Worm (Caenorhabditis elegans) whole organism, L2 larva: ENCODE results near the gene mbk-1.

ENCODE experiments used
- C34F6.9 ChIP-seq: fragments of 150-350 bp; optimal IDR thresholded peaks from 2 replicates; lab custom pipeline; 2014; ENCODE audit warnings: missing biosample characterization, missing genetic modification characterization
- F13H6.1 ChIP-seq: sonication (generic microtip); optimal IDR thresholded peaks from 2 replicates; lab custom pipeline; 2016; ENCODE audit warnings: missing genetic modification characterization, missing compliant biosample characterization
- R02D3.7 ChIP-seq: fragments of 150-350 bp; optimal IDR thresholded peaks from 2 replicates; lab custom pipeline; 2014; ENCODE audit warnings: missing biosample characterization, missing genetic modification characterization
- Y55F3AM.14 ChIP-seq: fragments of 200-800 bp; sonication (Bioruptor generic); optimal IDR thresholded peaks from 2 replicates; lab custom pipeline; 2018; ENCODE audit warnings: mild to moderate bottlenecking, missing genetic modification characterization, missing compliant biosample characterization
- ZK546.5 ChIP-seq: sonication (generic microtip); optimal IDR thresholded peaks from 2 replicates; lab custom pipeline; 2017; ENCODE audit warnings: missing biosample characterization, missing genetic modification characterization
- aly-2 ChIP-seq: fragments of 150-350 bp; optimal IDR thresholded peaks from 2 replicates; lab custom pipeline; 2014; ENCODE audit warnings: missing biosample characterization, missing genetic modification characterization
- ama-1 ChIP-seq: fragments of 150-350 bp; optimal IDR thresholded peaks from 2 replicates; lab custom pipeline; 2018; ENCODE audit warnings: inconsistent platforms
- blmp-1 ChIP-seq: sonication (generic microtip); optimal IDR thresholded peaks from 2 replicates; lab custom pipeline; 2017; ENCODE audit warnings: missing genetic modification characterization, mild to moderate bottlenecking, missing compliant biosample characterization, antibody characterized with exemption, moderate library complexity; ENCODE audit not compliant: insufficient read depth
- ceh-16 ChIP-seq: fragments of 150-350 bp; optimal IDR thresholded peaks from 2 replicates; lab custom pipeline; 2014; ENCODE audit warnings: missing biosample characterization, missing genetic modification characterization
- ceh-82 ChIP-seq: fragments of 150-350 bp; optimal IDR thresholded peaks from 2 replicates; lab custom pipeline; 2014; ENCODE audit warnings: missing biosample characterization, missing genetic modification characterization
- crh-2 ChIP-seq: sonication (generic microtip); optimal IDR thresholded peaks from 2 replicates; lab custom pipeline; 2017; ENCODE audit warnings: missing biosample characterization, missing genetic modification characterization
- egl-27 ChIP-seq: sonication (generic microtip); optimal IDR thresholded peaks from 3 replicates; lab custom pipeline; 2017; ENCODE audit warnings: missing biosample characterization, missing genetic modification reagents, missing genetic modification characterization
- elt-1 ChIP-seq: fragments of 150-350 bp; optimal IDR thresholded peaks from 2 replicates; lab custom pipeline; 2014; ENCODE audit warnings: missing biosample characterization, missing genetic modification characterization
- elt-3 ChIP-seq: sonication (generic microtip); optimal IDR thresholded peaks from 2 replicates; lab custom pipeline; 2017; ENCODE audit warnings: missing biosample characterization, missing genetic modification characterization
- fos-1 ChIP-seq: fragments of 150-350 bp; optimal IDR thresholded peaks from 2 replicates; lab custom pipeline; 2014; ENCODE audit warnings: missing biosample characterization, missing genetic modification characterization
- gmeb-1 ChIP-seq: fragments of 150-350 bp; optimal IDR thresholded peaks from 2 replicates; lab custom pipeline; 2014; ENCODE audit warnings: missing biosample characterization, missing genetic modification characterization
- lin-11 ChIP-seq: fragments of 150-350 bp; sonication (generic microtip); optimal IDR thresholded peaks from 2 replicates; lab custom pipeline; 2014; ENCODE audit warnings: missing biosample characterization, missing genetic modification characterization, inconsistent platforms, mixed read lengths
- lin-13 ChIP-seq: fragments of 150-350 bp; optimal IDR thresholded peaks from 2 replicates; lab custom pipeline; 2014; ENCODE audit warnings: missing biosample characterization, missing genetic modification reagents, missing genetic modification characterization
- lsy-2 ChIP-seq, 2 experiments: fragments of 150-350 bp in 1 of 2; sonication (generic microtip) in 1 of 2; optimal IDR thresholded peaks; 2 replicates each; lab custom pipeline; 2014 to 2017; ENCODE audit warnings: missing biosample characterization in 2 of 2, missing genetic modification characterization in 2 of 2
- mab-5 ChIP-seq: fragments of 150-350 bp; optimal IDR thresholded peaks from 2 replicates; lab custom pipeline; 2014; ENCODE audit warnings: missing biosample characterization, missing genetic modification characterization
- mbf-1 ChIP-seq: sonication (generic microtip); optimal IDR thresholded peaks from 2 replicates; lab custom pipeline; 2017; ENCODE audit warnings: missing biosample characterization, missing genetic modification characterization
- mdl-1 ChIP-seq, 2 experiments: fragments of 150-350 bp in 1 of 2; sonication (generic microtip) in 1 of 2; optimal IDR thresholded peaks; 2 replicates each; lab custom pipeline; 2017; ENCODE audit warnings: missing biosample characterization in 2 of 2, missing genetic modification characterization in 2 of 2
- nhr-11 ChIP-seq: fragments of 150-350 bp; optimal IDR thresholded peaks from 2 replicates; lab custom pipeline; 2014; ENCODE audit warnings: missing biosample characterization, missing genetic modification characterization
- nhr-129 ChIP-seq: fragments of 150-350 bp; optimal IDR thresholded peaks from 2 replicates; lab custom pipeline; 2014; ENCODE audit warnings: missing biosample characterization, missing genetic modification characterization
- nhr-21 ChIP-seq: fragments of 150-350 bp; optimal IDR thresholded peaks from 2 replicates; lab custom pipeline; 2014; ENCODE audit warnings: missing biosample characterization, missing genetic modification characterization
- nhr-25 ChIP-seq: fragments of 150-350 bp; sonication (generic microtip); optimal IDR thresholded peaks from 3 replicates; lab custom pipeline; 2014; ENCODE audit warnings: missing biosample characterization, missing genetic modification characterization
- nhr-6 ChIP-seq: fragments of 150-350 bp; optimal IDR thresholded peaks from 2 replicates; lab custom pipeline; 2014; ENCODE audit warnings: missing biosample characterization, missing genetic modification characterization
- nhr-77 ChIP-seq: fragments of 150-350 bp; optimal IDR thresholded peaks from 2 replicates; lab custom pipeline; 2014; ENCODE audit warnings: missing biosample characterization, missing genetic modification characterization
- peb-1 ChIP-seq: fragments of 150-350 bp; optimal IDR thresholded peaks from 2 replicates; lab custom pipeline; 2014; ENCODE audit warnings: missing biosample characterization, missing genetic modification characterization
- sem-4 ChIP-seq: fragments of 150-350 bp; optimal IDR thresholded peaks from 2 replicates; lab custom pipeline; 2014; ENCODE audit warnings: missing biosample characterization, missing genetic modification reagents, missing genetic modification characterization
- skn-1 ChIP-seq: sonication (generic microtip); optimal IDR thresholded peaks from 2 replicates; lab custom pipeline; 2017; ENCODE audit warnings: missing biosample characterization, missing genetic modification characterization
- sma-3 ChIP-seq: sonication (generic microtip); optimal IDR thresholded peaks from 2 replicates; lab custom pipeline; 2016; ENCODE audit warnings: missing genetic modification reagents, missing genetic modification characterization, missing compliant biosample characterization
- sma-9 ChIP-seq, 2 experiments: fragments of 150-350 bp in 1 of 2; sonication (generic microtip) in 1 of 2; optimal IDR thresholded peaks; 2 replicates each; lab custom pipeline; 2014 to 2016; ENCODE audit warnings: missing genetic modification characterization in 2 of 2, mild to moderate bottlenecking in 1 of 2, missing biosample characterization in 1 of 2, missing compliant biosample characterization in 1 of 2, missing genetic modification reagents in 1 of 2, moderate library complexity in 1 of 2
- snpc-4 ChIP-seq: fragments of 150-350 bp; optimal IDR thresholded peaks from 2 replicates; lab custom pipeline; 2014; ENCODE audit warnings: missing biosample characterization, missing genetic modification characterization
- unc-39 ChIP-seq: fragments of 150-350 bp; optimal IDR thresholded peaks from 2 replicates; lab custom pipeline; 2014; ENCODE audit warnings: missing biosample characterization, missing genetic modification characterization
- unc-55 ChIP-seq: fragments of 150-350 bp; sonication (generic microtip); optimal IDR thresholded peaks from 3 replicates; lab custom pipeline; 2014; ENCODE audit warnings: missing biosample characterization, missing genetic modification reagents, missing genetic modification characterization
- zag-1 ChIP-seq: fragments of 150-350 bp; optimal IDR thresholded peaks from 2 replicates; lab custom pipeline; 2014; ENCODE audit warnings: missing biosample characterization, missing genetic modification characterization
- ztf-1 ChIP-seq: fragments of 200-800 bp; sonication (Bioruptor generic); conservative IDR thresholded peaks from 2 replicates; pipeline ENCODE4 v1.3.6; 2022; ENCODE audit warnings: missing genetic modification characterization, missing compliant biosample characterization
- ztf-11 ChIP-seq: sonication (generic microtip); optimal IDR thresholded peaks from 2 replicates; lab custom pipeline; 2017; ENCODE audit warnings: missing biosample characterization, missing genetic modification characterization
- ztf-4 ChIP-seq: fragments of 150-350 bp; optimal IDR thresholded peaks from 2 replicates; lab custom pipeline; 2014; ENCODE audit warnings: missing biosample characterization, missing genetic modification characterization

Gene mbk-1

ce11 chrX:14861752-14862151 is 37.4 kb upstream of the mbk-1 start, which contains the start of gene dmd-4:
Gene dmd-4, minus strand, starts transcription at chrX:14861852.
- TF ChIP-seq ztf-11, result no peak
- TF ChIP-seq nhr-6, result no peak
- TF ChIP-seq ceh-82 (tag; lab: Kevin White, UChicago), result no peak
- no peak for TF ChIP-seq F13H6.1 (tag; lab: Kevin White, UChicago)
- no peak for TF ChIP-seq lin-11 (tag; lab: Kevin White, UChicago)
- no peak for TF ChIP-seq mbf-1 (tag; lab: Kevin White, UChicago)
- no peak for TF ChIP-seq lsy-2 (tag; optimal IDR thresholded peaks at IDR 0.05; lab: Kevin White, UChicago)
- no peak for TF ChIP-seq mab-5 (tag; lab: Kevin White, UChicago)
- no peak for TF ChIP-seq R02D3.7 (tag; lab: Kevin White, UChicago)
- no peak for TF ChIP-seq sma-3 (GFP tag; lab: Kevin White, UChicago)
- no peak for TF ChIP-seq ztf-4 (tag; lab: Kevin White, UChicago)
- no peak for TF ChIP-seq nhr-11 (tag; lab: Kevin White, UChicago)
- TF ChIP-seq ceh-16 (tag; lab: Kevin White, UChicago), result no peak
- no peak for TF ChIP-seq ZK546.5 (tag; lab: Kevin White, UChicago)
- TF ChIP-seq lin-13 (GFP tag; lab: Kevin White, UChicago), result no peak
- TF ChIP-seq, all 48 proteins: peak for 0

DNA sequence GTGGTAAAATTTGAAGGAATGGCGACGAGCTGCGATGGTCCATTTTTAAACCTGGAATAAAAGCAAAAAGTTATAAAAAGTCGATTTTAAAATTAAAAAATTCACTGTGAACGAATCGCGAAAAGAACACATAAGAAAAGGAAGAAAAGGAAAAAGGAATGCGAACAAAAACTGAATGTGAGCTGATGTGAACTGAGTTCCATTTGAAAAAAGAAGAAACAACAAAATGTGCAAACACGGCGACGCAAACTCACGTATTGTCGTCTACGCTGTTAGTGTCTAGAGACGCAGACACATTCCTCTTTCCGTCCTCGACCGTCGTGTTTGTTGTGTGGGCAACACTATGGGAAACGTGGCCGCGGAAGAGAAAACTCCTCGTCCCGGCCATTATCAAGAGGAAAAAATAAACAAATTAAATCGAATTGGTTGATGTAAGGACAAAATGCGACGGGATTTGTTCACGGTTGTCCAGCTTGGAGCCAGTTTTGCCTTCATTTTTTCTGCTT is 29.4 kb upstream of the mbk-1 start, which contains the start of the genes C27C12.1 and C27C12.4:
Gene C27C12.1, minus strand, starts transcription at position 51 of the 506 bp plus-strand sequence.
Gene C27C12.4, plus strand, starts transcription at position 375 of the 506 bp plus-strand sequence.
- TF ChIP-seq elt-1 (no peak), nhr-11 (tag; lab: Kevin White, UChicago) (no peak), C34F6.9 (peak; percentile 91), ZK546.5 (tag; lab: Kevin White, UChicago) (no peak), ama-1 (lab: Kevin White, UChicago) (no peak), Y55F3AM.14 (GFP tag; lab: Kevin White, UChicago) (peak; percentile 44), aly-2 (no peak), mdl-1 (tag; optimal IDR thresholded peaks at IDR 0.05; lab: Kevin White, UChicago) (peak; percentile 19 to 61), zag-1 (tag; lab: Kevin White, UChicago) (peak; percentile 81), peb-1 (tag; lab: Kevin White, UChicago) (no peak), lsy-2 (tag; optimal IDR thresholded peaks at IDR 0.05; lab: Kevin White, UChicago) (peak; percentile 64 to 89), ztf-4 (tag; lab: Kevin White, UChicago) (peak; percentile 89), F13H6.1 (tag; lab: Kevin White, UChicago) (peak; percentile 92), blmp-1 (tag; lab: Kevin White, UChicago) (peak; percentile 69), ztf-1 (GFP tag; lab: Robert Waterston, UW) (no peak), sma-3 (GFP tag; lab: Kevin White, UChicago) (peak; percentile 87), sma-9 (GFP tag; optimal IDR thresholded peaks at IDR 0.05; lab: Kevin White, UChicago) (peak; percentile 90), sma-9 (tag; optimal IDR thresholded peaks at IDR 0.05; lab: Kevin White, UChicago) (no peak), elt-3 (no peak), snpc-4 (peak; percentile 70), lin-13 (GFP tag; lab: Kevin White, UChicago) (peak; percentile 89), unc-55 (GFP tag; lab: Kevin White, UChicago) (peak; percentile 96), nhr-77 (peak; percentile 43), crh-2 (tag; lab: Kevin White, UChicago) (peak; percentile 92), ceh-16 (tag; lab: Kevin White, UChicago) (peak; percentile 73), nhr-25 (tag; lab: Kevin White, UChicago) (no peak), sem-4 (peak; percentile 83), mab-5 (tag; lab: Kevin White, UChicago) (peak; percentile 82), lin-11 (tag; lab: Kevin White, UChicago) (peak; percentile 89), gmeb-1 (tag; lab: Kevin White, UChicago) (peak; percentile 83), egl-27 (tag; lab: Kevin White, UChicago) (peak; percentile 79), R02D3.7 (tag; lab: Kevin White, UChicago) (peak; percentile 11), nhr-6 (peak; percentile 70), skn-1 (peak; percentile 91), nhr-129 (tag; lab: Kevin White, UChicago) (peak; percentile 93), unc-39 (tag; lab: Kevin White, UChicago) (no peak), fos-1 (peak; percentile 74), nhr-21 (tag; lab: Kevin White, UChicago) (peak; percentile 85), ceh-82 (tag; lab: Kevin White, UChicago) (peak; percentile 36)
